Worm (Caenorhabditis elegans): ENCODE measurements around the gene fbxa-16.
"Not testable (repeated sequence)": the region's sequence is repeated elsewhere in the genome, so short reads cannot be mapped to it uniquely, and the experiment has no call there.

Gene fbxa-16

ce11 chrX:119363-119762 lies at the start of gene fbxa-16:
TSS of gene fbxa-16 (plus strand) at chrX:119663.
- TF ChIP-seq ceh-28 (tag; optimal IDR thresholded peaks at IDR 0.05); pqm-1 (tag; optimal IDR thresholded peaks at IDR 0.05); snpc-1.2 (GFP tag; IDR thresholded peaks at IDR 0.05): not testable (repeated sequence)

ce11 chrX:84602-85001 lies 34.9 kb upstream of the fbxa-16 start:
- TF ChIP-seq ceh-28 (tag; optimal IDR thresholded peaks at IDR 0.05) (peak; percentile 79), nhr-42 (GFP tag; IDR thresholded peaks at IDR 0.05) (no peak)

DNA sequence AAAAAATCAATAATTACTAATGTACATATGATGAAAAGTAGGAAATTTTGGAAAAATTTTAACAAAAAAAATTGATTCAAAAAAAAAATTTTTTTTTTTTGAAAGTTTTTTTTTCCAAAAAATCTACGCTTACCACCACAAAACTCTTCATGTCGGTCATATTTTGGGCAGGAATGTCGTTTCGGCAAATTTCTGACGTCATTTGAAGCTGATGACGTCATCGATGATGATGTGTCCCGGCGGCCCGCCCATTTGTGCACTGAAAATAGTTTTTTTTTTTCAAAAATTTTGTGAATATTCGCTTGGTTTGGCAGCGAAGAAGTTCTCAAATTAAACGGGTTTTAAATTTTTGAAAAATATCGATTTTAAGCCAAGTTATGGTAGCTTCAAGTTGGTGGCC lies 30.6 kb upstream of the fbxa-16 start:
- no peak for TF ChIP-seq nhr-77 (tag; optimal IDR thresholded peaks at IDR 0.05)
- TF ChIP-seq fkh-10 (GFP tag; optimal IDR thresholded peaks at IDR 0.05) = no peak
- TF ChIP-seq nhr-111 (GFP tag; optimal IDR thresholded peaks at IDR 0.05) = no peak

DNA sequence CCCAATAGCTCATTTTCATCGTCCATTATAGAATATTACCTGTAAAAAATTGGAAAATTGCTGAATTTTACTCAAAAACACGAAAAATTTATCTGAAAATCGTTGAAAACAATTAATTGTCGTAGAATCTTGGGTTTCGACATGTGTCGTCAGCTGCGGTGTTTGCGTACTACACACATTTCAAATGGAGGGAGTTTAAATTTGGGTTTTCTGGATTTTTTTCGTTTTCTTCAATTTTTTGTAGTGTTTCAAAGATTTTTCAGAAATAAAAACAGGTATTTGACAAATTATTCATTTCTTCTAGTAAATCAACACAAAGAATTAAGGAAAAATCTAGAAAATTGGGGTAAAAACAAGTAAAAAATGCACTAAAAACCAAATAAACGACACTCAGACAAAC lies 14.7 kb upstream of the fbxa-16 start, which contains the start of gene Y73B3A.4:
Gene Y73B3A.4, minus strand, starts transcription at position 41 of the 400 bp plus-strand sequence.
- peak; percentile 22 for TF ChIP-seq dpl-1 (GFP tag; optimal IDR thresholded peaks at IDR 0.05)

DNA sequence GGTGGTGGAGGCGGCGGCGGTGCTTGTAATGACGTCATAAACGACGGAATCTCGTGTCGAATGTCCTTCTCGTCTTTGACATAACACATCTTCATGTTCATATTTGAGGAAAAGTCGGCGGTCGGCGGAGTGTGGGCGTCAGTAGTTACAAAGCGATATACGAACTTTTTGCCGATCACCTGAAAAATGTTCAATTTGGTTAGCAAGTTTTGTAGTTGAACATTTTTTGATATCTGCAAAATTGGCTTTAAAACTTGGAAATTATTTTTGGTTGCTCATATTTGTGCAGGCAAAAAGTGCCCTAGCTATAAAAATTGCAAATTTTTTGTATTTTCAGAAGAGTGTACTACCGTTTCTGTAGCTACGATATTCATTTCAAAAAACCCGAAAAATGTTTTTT lies 10.5 kb upstream of the fbxa-16 start, which contains the start of gene elk-2:
Gene elk-2, minus strand, starts transcription at position 101 of the 400 bp plus-strand sequence.
- TF ChIP-seq zip-2 (tag; optimal IDR thresholded peaks at IDR 0.05); lin-29 (GFP tag; IDR thresholded peaks at IDR 0.05); ceh-62 (tag; optimal IDR thresholded peaks at IDR 0.05): not testable (repeated sequence)

DNA sequence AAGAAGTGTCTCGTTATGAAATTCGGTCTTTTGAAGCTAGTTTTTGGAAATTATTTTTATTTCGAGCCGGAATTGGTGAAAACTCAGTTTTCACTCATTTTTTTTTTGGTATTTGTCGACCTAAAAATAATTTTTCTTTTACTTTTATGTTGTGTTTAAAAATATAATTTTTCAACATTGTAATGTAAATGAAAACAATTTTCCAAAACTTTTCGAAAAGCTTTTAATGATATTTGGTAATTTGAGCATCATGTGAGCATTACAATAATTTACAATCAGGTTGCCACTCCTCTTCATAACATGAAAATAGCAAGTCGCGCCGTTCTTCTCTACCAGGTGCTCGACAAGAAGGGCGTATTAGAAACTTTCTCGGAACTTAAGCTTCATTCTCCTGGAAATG lies 5.1 kb upstream of the fbxa-16 start, which contains the start of gene fbxa-221:
Gene fbxa-221, plus strand, starts transcription at position 301 of the 400 bp plus-strand sequence.
- not testable (repeated sequence) for TF ChIP-seq nhr-6 (tag; optimal IDR thresholded peaks at IDR 0.05); fkh-10 (GFP tag; optimal IDR thresholded peaks at IDR 0.05); ZK337.2 (GFP tag; IDR thresholded peaks at IDR 0.05)

DNA sequence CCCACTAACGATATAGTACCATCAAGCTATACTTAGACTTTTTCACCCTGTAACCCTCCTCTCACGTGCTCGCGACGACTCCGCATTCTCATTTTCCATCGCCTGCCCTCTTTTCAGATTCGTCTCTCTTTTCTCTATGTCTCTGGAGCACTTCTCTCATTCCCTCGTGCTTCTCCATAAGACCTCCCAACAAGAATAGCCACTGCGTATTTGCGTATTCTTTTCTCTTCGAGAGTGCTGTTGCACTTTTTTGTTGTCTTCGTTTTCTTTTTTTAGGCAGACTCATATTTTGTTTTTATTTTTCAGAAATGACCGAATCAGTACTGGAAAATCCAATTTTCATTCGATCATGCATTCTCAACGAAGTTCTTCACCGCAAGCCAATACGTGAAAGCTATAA lies 2.4 kb upstream of the fbxa-16 start, which contains the start of gene fbxa-222:
Gene fbxa-222, plus strand, starts transcription at position 301 of the 400 bp plus-strand sequence.
- TF ChIP-seq attf-4 (tag; optimal IDR thresholded peaks at IDR 0.05) (no peak), ceh-62 (tag; optimal IDR thresholded peaks at IDR 0.05) (no peak), lin-38 (GFP tag; IDR thresholded peaks at IDR 0.05) (no peak), lin-1 (GFP tag; IDR thresholded peaks at IDR 0.05) (no peak), dve-1 (tag; optimal IDR thresholded peaks at IDR 0.05; ENCODE audit: insufficient read depth) (no peak)

DNA sequence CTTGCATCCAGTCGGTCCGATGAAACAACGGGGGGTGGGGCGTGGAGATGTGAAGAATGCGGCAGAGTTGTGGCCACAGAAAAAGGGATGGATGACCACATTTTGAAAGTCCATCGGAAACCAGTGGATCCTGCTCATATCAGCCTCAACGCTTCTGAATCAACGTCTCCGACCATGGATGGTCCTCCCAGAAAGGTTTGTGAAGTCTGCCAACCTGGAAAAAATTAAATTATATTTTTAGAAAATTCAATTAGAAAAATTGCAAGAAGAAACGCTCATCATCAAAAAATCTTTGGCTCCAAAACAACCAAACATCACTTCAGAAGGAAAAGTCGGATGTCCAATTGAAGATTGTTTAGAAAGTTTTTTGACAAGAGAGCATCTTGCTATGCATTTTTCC lies 21.7 kb downstream of the fbxa-16 start, which contains the start of gene Y73B3A.8:
Gene Y73B3A.8, minus strand, starts transcription at position 101 of the 400 bp plus-strand sequence.
- TF ChIP-seq ZK337.2 (GFP tag; IDR thresholded peaks at IDR 0.05) = no peak
- TF ChIP-seq dve-1 (tag; optimal IDR thresholded peaks at IDR 0.05; ENCODE audit: insufficient read depth) = no peak
- TF ChIP-seq zag-1 (tag; optimal IDR thresholded peaks at IDR 0.05) = no peak
- TF ChIP-seq lin-13 (GFP tag; optimal IDR thresholded peaks at IDR 0.05) = no peak
- no peak for TF ChIP-seq set-16 (GFP tag; IDR thresholded peaks at IDR 0.05)
- TF ChIP-seq F10B5.3 (tag; optimal IDR thresholded peaks at IDR 0.05) = no peak
- TF ChIP-seq arid-1 (GFP tag; conservative IDR thresholded peaks at IDR 0.05) = no peak
- no peak for TF ChIP-seq lsy-2 (tag; optimal IDR thresholded peaks at IDR 0.05)

ce11 chrX:146832-147231 lies 27.4 kb downstream of the fbxa-16 start:
- TF ChIP-seq lin-29 (GFP tag; IDR thresholded peaks at IDR 0.05) (0 out of 2 replicates have a peak, but pooled peaks have one; percentile 52), unc-62 (GFP tag; optimal IDR thresholded peaks at IDR 0.05 in 1 of 2) (peak in 1 of 2 experiments; percentile 90), unc-62 (tag; optimal IDR thresholded peaks at IDR 0.05) (no peak), mxl-3 (GFP tag; optimal IDR thresholded peaks at IDR 0.05) (no peak), php-3 (GFP tag; IDR thresholded peaks at IDR 0.05) (no peak), F44E2.7 (GFP tag; IDR thresholded peaks at IDR 0.05) (no peak), Y48G9A.11 (GFP tag; IDR thresholded peaks at IDR 0.05) (no peak)

Data from whole organism, L4 larva.